Worm (Caenorhabditis elegans): ENCODE results near the gene R148.5.

DNA sequence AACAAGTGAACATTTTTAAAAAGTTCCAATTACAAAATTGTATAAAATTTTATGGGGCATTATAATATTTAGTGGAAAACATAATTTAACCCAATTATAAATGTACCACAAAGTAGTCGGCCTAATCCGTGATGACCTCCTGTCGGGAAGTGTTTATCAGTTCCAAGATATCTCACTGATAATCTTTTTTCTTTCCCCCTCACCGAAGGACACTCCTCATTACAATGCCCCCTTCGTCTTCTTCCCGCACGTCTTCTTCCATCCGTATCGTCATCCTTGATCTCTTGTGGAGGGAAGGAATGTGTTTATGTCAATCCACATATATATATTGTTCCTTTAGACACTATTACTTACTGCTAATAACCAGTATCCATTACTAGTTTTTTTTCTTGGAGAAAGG lies at the start of gene R148.5:
- TF ChIP-seq med-1 (GFP tag; optimal IDR thresholded peaks at IDR 0.05; ENCODE audit: insufficient read depth), result no peak
- TF ChIP-seq flt-1 (GFP tag; IDR thresholded peaks at IDR 0.05), result no peak
- TF ChIP-seq klf-2 (GFP tag; conservative IDR thresholded peaks at IDR 0.05), result no peak
- no peak for TF ChIP-seq T22C8.4 (GFP tag; IDR thresholded peaks at IDR 0.05)
- no peak for TF ChIP-seq tab-1 (GFP tag; IDR thresholded peaks at IDR 0.05)
- no peak for TF ChIP-seq cog-1 (tag; optimal IDR thresholded peaks at IDR 0.05)

All from whole organism, midembryonic.